Worm (Caenorhabditis elegans) whole organism, mixed stage, embryonic: Measurements from ENCODE around the gene B0273.115.

ENCODE experiments used
- blmp-1 ChIP-seq: fragments of 150-350 bp; optimal IDR thresholded peaks from 2 replicates; lab custom pipeline; 2014; ENCODE audit warnings: missing biosample characterization, missing genetic modification characterization
- elt-1 ChIP-seq: sonication (generic microtip); optimal IDR thresholded peaks from 2 replicates; lab custom pipeline; 2017; ENCODE audit warnings: missing genetic modification characterization, mild to moderate bottlenecking, missing compliant biosample characterization, antibody characterized with exemption, moderate library complexity, borderline replicate concordance; ENCODE audit not compliant: insufficient read depth
- nhr-2 ChIP-seq: fragments of 150-350 bp; optimal IDR thresholded peaks from 2 replicates; lab custom pipeline; 2014; ENCODE audit warnings: missing biosample characterization, missing genetic modification characterization
- nhr-76 ChIP-seq: sonication (generic microtip); optimal IDR thresholded peaks from 2 replicates; lab custom pipeline; 2017; ENCODE audit warnings: missing biosample characterization, missing genetic modification characterization
- snpc-4 ChIP-seq: fragments of 150-350 bp; optimal IDR thresholded peaks from 2 replicates; lab custom pipeline; 2014; ENCODE audit warnings: missing biosample characterization, missing genetic modification characterization
- tbx-8 ChIP-seq: fragments of 200-800 bp; sonication (Bioruptor generic); optimal IDR thresholded peaks from 2 replicates; lab custom pipeline; 2018; ENCODE audit warnings: mild to moderate bottlenecking, missing genetic modification characterization, moderate library complexity, missing compliant biosample characterization
- unc-62 ChIP-seq: fragments of 150-350 bp; optimal IDR thresholded peaks from 2 replicates; lab custom pipeline; 2014; ENCODE audit warnings: missing biosample characterization, missing genetic modification reagents, missing genetic modification characterization

DNA sequence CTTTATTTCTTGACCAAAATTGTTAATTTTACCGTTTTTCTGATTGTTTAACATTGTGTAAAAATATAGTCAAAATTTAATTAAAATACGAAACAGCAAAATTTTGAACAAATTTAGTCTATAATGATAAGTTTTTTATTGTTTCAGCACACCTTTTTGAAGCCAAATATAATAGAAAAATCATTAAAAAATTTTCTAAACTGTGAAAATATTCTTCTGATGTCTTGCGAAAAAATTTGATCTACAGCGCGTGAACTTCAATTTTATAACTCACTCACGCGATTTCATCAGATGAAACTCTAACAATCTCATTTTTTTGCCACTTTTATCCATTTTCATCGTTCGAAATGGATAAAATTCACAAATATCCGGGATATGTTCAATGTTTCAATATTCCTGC lies 11.7 kb downstream of the B0273.115 start, which contains the start of gene T11F8.1:
- no peak for TF ChIP-seq nhr-2
- no peak for TF ChIP-seq snpc-4 (tag; lab: Kevin White, UChicago)
- TF ChIP-seq elt-1, result no peak
- no peak for TF ChIP-seq tbx-8
- no peak for TF ChIP-seq unc-62 (GFP tag; lab: Kevin White, UChicago)
- no peak for TF ChIP-seq blmp-1 (tag; lab: Kevin White, UChicago)
- no peak for TF ChIP-seq nhr-76
